Fruit fly (Drosophila melanogaster): ENCODE results near the gene CG46311.

Gene CG46311

DNA sequence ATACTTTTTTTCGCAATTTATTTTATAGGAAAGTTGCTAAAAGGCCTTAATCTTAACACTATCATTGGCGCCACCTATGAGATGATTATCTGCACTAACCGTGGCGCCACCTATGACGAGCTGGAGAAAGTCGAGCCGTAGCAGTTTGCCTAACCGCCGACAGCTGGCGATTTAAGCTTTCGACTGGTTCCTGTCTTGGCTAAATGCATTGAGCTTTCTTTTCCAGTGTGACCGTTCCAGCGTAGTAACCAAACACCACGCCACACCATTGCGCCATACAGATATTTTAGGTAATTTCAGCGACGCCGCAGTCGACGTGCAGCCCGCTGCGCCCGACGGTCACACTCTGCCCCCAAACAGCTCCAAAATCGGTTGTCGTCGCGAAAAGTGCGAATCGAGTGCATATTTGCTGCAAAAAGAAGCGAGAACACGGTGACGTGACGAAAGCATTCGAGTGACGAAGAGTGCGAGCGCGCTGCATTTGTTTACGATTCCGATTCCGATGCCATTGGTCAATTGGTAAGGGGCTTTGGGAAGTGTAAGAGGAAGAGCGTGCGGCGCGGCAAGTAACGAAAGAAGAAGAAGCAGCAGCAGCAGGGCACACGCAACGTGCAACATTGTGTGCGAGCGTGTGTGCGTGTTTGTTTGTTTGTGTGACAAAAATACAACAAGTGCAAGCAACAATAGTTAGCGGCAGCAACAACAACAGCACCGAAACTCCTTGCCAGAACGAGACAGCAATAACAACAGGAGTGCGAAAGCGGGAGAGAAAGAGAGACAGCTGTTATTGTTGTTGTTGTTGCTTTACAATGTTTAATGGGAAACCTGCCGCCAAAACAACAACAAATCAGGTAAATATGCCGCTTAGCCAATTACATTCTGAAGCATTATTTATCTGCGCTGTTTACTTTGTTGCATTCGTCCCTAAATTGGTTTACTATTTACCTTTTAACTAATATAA is at the start of gene CG46311, which contains the start of gene Tpst:
CG46311 (plus strand) TSS at position 341 of the 961 bp plus-strand sequence.
Tpst (plus strand) TSS at position 341 of the 961 bp plus-strand sequence.
- peak; percentile 16 for TF ChIP-seq toe (GFP tag; optimal IDR thresholded peaks at IDR 0.05)
- TF ChIP-seq bab1 (GFP tag; optimal IDR thresholded peaks at IDR 0.05) = peak; percentile 92
- peak; percentile 22 for TF ChIP-seq CG14711 (tag; optimal IDR thresholded peaks at IDR 0.05)
- no peak for TF ChIP-seq CG7045 (GFP tag; optimal IDR thresholded peaks at IDR 0.05)
- TF ChIP-seq tj (GFP tag; optimal IDR thresholded peaks at IDR 0.05) = peak; percentile 69
- TF ChIP-seq cic (GFP tag; optimal IDR thresholded peaks at IDR 0.05) = peak; percentile 45
- no peak for TF ChIP-seq Clk (GFP tag; optimal IDR thresholded peaks at IDR 0.05)
- TF ChIP-seq Crg-1 (GFP tag; optimal IDR thresholded peaks at IDR 0.05) = peak; percentile 71
- peak; percentile 59 for TF ChIP-seq CG7101 (tag; optimal IDR thresholded peaks at IDR 0.05)
- no peak for TF ChIP-seq kay (GFP tag; ENCODE audit: borderline replicate concordance)
- peak; percentile 62 for TF ChIP-seq CG1620 (GFP tag; optimal IDR thresholded peaks at IDR 0.05)
- TF ChIP-seq ovo (GFP tag; optimal IDR thresholded peaks at IDR 0.05) = peak; percentile 36
- peak; percentile 36 for TF ChIP-seq pad (GFP tag; optimal IDR thresholded peaks at IDR 0.05)
- no peak for TF ChIP-seq CG33017 (tag; optimal IDR thresholded peaks at IDR 0.05)
- no peak for TF ChIP-seq CG11617 (GFP tag; optimal IDR thresholded peaks at IDR 0.05)
- peak; percentile 73 for TF ChIP-seq Hr96 (GFP tag; optimal IDR thresholded peaks at IDR 0.05)
- TF ChIP-seq Mnt (GFP tag; optimal IDR thresholded peaks at IDR 0.05) = peak; percentile 54
- TF ChIP-seq cnc (optimal IDR thresholded peaks at IDR 0.05) = no peak
- peak; percentile 1 for TF ChIP-seq CG5204 (GFP tag; optimal IDR thresholded peaks at IDR 0.05)
- TF ChIP-seq CG12768 (GFP tag; optimal IDR thresholded peaks at IDR 0.05) = no peak

DNA sequence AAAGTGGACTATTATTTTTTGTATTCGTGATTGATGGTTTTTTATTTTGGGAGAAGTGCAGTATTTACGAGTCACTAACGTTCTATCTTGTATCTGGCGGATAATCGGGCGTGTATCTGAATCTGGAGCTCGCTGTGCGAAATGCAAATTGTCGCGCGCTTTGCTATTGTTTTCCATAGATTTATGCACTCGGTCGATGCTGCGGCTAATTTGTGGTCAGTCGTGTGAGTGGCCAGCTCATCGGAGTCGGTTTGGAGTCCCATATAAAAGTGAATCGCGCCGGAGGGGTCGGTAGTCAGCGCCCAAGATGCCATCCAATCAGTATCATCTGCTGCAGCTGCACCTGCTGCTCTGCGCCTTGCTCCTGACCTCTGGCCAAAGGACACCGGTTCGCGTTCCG is 35.9 kb upstream of the CG46311 start, which contains the start of gene CG15754:
CG15754 (plus strand) TSS at position 301 of the 400 bp plus-strand sequence.
- TF ChIP-seq CG7101 (tag; optimal IDR thresholded peaks at IDR 0.05) = no peak
- TF ChIP-seq cic (GFP tag; optimal IDR thresholded peaks at IDR 0.05) = no peak
- no peak for TF ChIP-seq kay (GFP tag; ENCODE audit: borderline replicate concordance)
- TF ChIP-seq CG7045 (GFP tag; optimal IDR thresholded peaks at IDR 0.05) = no peak
- TF ChIP-seq toe (GFP tag; optimal IDR thresholded peaks at IDR 0.05) = no peak
- TF ChIP-seq CG11617 (GFP tag; optimal IDR thresholded peaks at IDR 0.05) = no peak
- TF ChIP-seq CG12768 (GFP tag; optimal IDR thresholded peaks at IDR 0.05) = no peak
- TF ChIP-seq CG1620 (GFP tag; optimal IDR thresholded peaks at IDR 0.05) = no peak
- TF ChIP-seq Hr96 (GFP tag; optimal IDR thresholded peaks at IDR 0.05) = no peak
- TF ChIP-seq Clk (GFP tag; optimal IDR thresholded peaks at IDR 0.05) = no peak
- TF ChIP-seq CG33017 (tag; optimal IDR thresholded peaks at IDR 0.05) = no peak
- TF ChIP-seq Crg-1 (GFP tag; optimal IDR thresholded peaks at IDR 0.05) = no peak
- TF ChIP-seq pad (GFP tag; optimal IDR thresholded peaks at IDR 0.05) = no peak

DNA sequence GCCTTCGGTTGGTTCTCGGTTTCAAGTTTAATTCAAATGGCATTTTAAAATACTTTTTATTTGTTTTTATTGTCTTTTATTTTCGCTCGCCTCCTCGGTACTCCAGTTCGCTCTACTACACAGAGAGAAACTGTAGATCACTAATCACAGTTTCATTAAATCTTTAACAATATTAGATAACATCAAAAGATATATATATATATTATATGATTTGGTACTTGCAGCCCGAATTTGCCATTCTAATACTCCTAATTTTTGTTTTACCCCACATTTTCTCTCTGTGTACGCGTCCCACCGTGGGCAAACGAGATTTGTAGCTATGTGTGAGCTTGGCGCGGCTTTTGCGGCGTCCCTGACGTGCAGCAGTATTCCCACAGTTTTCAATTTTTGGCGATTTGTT is 34.0 kb upstream of the CG46311 start:
- TF ChIP-seq bab1 (GFP tag; optimal IDR thresholded peaks at IDR 0.05) (no peak), toe (GFP tag; optimal IDR thresholded peaks at IDR 0.05) (no peak), CG14711 (tag; optimal IDR thresholded peaks at IDR 0.05) (no peak), cic (GFP tag; optimal IDR thresholded peaks at IDR 0.05) (no peak), CG7101 (tag; optimal IDR thresholded peaks at IDR 0.05) (no peak), CG7045 (GFP tag; optimal IDR thresholded peaks at IDR 0.05) (no peak), CG1620 (GFP tag; optimal IDR thresholded peaks at IDR 0.05) (no peak), Hr96 (GFP tag; optimal IDR thresholded peaks at IDR 0.05) (no peak), tj (GFP tag; optimal IDR thresholded peaks at IDR 0.05) (no peak), CG11617 (GFP tag; optimal IDR thresholded peaks at IDR 0.05) (no peak), Clk (GFP tag; optimal IDR thresholded peaks at IDR 0.05) (no peak), cnc (optimal IDR thresholded peaks at IDR 0.05) (no peak), CG5204 (GFP tag; optimal IDR thresholded peaks at IDR 0.05) (no peak)

DNA sequence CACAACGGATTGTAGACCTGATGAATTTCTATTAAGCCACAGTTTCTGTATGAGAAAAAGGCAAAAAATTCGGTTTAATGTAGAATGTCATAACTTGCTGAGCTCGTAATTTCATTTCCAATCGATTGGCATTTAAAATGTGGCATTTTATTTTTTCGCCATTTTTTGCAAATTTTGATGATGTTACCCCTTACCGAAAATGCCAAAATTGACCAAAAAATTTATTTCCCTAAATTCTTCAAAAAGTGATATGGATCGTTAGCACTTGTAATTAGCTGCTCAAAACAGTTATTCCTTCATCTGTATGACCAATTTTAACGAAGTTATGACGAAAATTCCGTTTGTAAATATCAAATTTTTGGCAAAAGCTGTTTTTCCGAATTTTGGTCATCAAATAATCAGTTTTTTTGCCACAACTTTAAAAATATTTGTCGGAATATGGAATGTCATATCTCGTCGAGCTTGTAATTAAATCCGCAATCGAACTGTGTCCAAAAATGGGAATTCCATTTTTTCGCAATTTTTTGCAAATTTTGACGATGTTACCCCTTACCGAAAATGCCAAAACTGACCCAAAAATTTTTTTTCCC is 33.3 kb upstream of the CG46311 start, which contains the start of gene CG44428:
CG44428 (minus strand) TSS at position 51 of the 590 bp plus-strand sequence.
- TF ChIP-seq CG7101 (tag; optimal IDR thresholded peaks at IDR 0.05) (no peak), toe (GFP tag; optimal IDR thresholded peaks at IDR 0.05) (no peak), CG1620 (GFP tag; optimal IDR thresholded peaks at IDR 0.05) (no peak), ovo (GFP tag; optimal IDR thresholded peaks at IDR 0.05) (no peak), CG12768 (GFP tag; optimal IDR thresholded peaks at IDR 0.05) (no peak), bab1 (GFP tag; optimal IDR thresholded peaks at IDR 0.05) (no peak), tj (GFP tag; optimal IDR thresholded peaks at IDR 0.05) (no peak), Mnt (GFP tag; optimal IDR thresholded peaks at IDR 0.05) (no peak), CG33017 (tag; optimal IDR thresholded peaks at IDR 0.05) (no peak), kay (GFP tag; ENCODE audit: borderline replicate concordance) (no peak), CG14711 (tag; optimal IDR thresholded peaks at IDR 0.05) (no peak), Clk (GFP tag; optimal IDR thresholded peaks at IDR 0.05) (no peak), CG11617 (GFP tag; optimal IDR thresholded peaks at IDR 0.05) (no peak)

DNA sequence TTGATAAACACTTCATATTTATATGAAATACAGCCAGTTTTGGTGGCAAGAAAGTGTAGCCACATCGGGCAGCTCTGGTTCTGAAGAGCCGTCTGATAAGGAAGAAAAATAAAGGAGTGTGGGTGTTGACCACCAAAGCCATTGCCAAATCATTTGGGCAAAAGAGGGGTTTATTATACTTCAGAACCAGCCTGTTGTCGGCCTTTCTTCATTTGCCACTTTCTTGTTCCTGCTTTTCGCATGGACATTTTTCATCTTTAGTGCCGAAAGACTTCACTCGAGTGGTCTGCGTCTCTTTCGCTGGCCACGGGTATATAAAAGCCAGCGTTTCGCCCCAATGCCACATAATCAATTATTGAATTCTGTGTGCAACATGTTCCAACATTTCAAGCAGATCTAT is 29.5 kb upstream of the CG46311 start, which contains the start of gene CG15756:
CG15756 (plus strand) TSS at position 301 of the 400 bp plus-strand sequence.
- TF ChIP-seq CG11617 (GFP tag; optimal IDR thresholded peaks at IDR 0.05) (no peak), bab1 (GFP tag; optimal IDR thresholded peaks at IDR 0.05) (no peak)

DNA sequence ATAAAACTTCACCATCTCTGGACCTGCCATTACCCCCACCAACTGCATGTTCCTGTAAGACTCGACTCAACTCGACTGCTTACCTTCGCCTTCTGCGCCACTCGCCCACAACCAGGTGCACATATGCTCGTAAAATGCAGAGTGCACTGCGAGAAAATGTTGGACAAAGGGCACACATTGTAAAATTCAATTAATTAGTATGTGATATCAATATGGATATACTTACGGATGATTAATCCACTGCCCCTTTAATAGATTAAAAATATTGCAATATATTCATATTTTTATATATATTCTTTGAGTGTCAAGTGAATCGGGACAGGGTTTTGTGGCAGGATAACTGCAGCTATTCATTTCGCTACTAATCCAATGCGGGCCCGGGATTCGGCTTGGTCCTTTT is 26.8 kb upstream of the CG46311 start:
- no peak for TF ChIP-seq CG5204 (GFP tag; optimal IDR thresholded peaks at IDR 0.05)
- no peak for TF ChIP-seq Crg-1 (GFP tag; optimal IDR thresholded peaks at IDR 0.05)
- TF ChIP-seq Clk (GFP tag; optimal IDR thresholded peaks at IDR 0.05) = no peak
